Fruit fly (Drosophila melanogaster): ENCODE data around the gene IntS11.

IntS11 gene

dm6 chr3R:29737891-29738290 is 7.2 kb upstream of the IntS11 start, which contains the start of gene Gnpnat (continued):
- TF ChIP-seq CG15269 (tag; optimal IDR thresholded peaks at IDR 0.05) = peak; percentile 62
- no peak for TF ChIP-seq CG3726 (GFP tag; IDR thresholded peaks at IDR 0.05)
- TF ChIP-seq CG11504 (tag; optimal IDR thresholded peaks at IDR 0.05) = no peak
- TF ChIP-seq tll (GFP tag; optimal IDR thresholded peaks at IDR 0.05) = no peak
- TF ChIP-seq Dbx (GFP tag; IDR thresholded peaks at IDR 0.05) = no peak
- no peak for TF ChIP-seq Dad (GFP tag; optimal IDR thresholded peaks at IDR 0.05)
- TF ChIP-seq al (GFP tag; IDR thresholded peaks at IDR 0.05) = no peak
- TF ChIP-seq twi (tag; optimal IDR thresholded peaks at IDR 0.05) = no peak
- TF ChIP-seq CG17328 (GFP tag; IDR thresholded peaks at IDR 0.05) = no peak
- TF ChIP-seq slou (GFP tag; optimal IDR thresholded peaks at IDR 0.05) = no peak
- TF ChIP-seq Hmx (GFP tag; optimal IDR thresholded peaks at IDR 0.05) = no peak
- no peak for TF ChIP-seq CG3065 (GFP tag; optimal IDR thresholded peaks at IDR 0.05)
- TF ChIP-seq CG10274 (GFP tag; optimal IDR thresholded peaks at IDR 0.05) = no peak
- TF ChIP-seq Bgb (GFP tag; IDR thresholded peaks at IDR 0.05; ENCODE audit: partially characterized antibody) = no peak
- TF ChIP-seq GATAe (GFP tag; conservative IDR thresholded peaks at IDR 0.05) = no peak
- no peak for TF ChIP-seq Usf (GFP tag; optimal IDR thresholded peaks at IDR 0.05)
- peak; percentile 80 for TF ChIP-seq sens (GFP tag)
- TF ChIP-seq Dref (GFP tag; IDR thresholded peaks at IDR 0.05) = no peak
- TF ChIP-seq CG30431 (GFP tag; optimal IDR thresholded peaks at IDR 0.05) = peak; percentile 5
- TF ChIP-seq CG18619 (GFP tag; optimal IDR thresholded peaks at IDR 0.05) = no peak
- no peak for TF ChIP-seq Dll (GFP tag; IDR thresholded peaks at IDR 0.05; ENCODE audit: partially characterized antibody)
- TF ChIP-seq slbo (GFP tag; IDR thresholded peaks at IDR 0.05) = no peak
- no peak for TF ChIP-seq ase (GFP tag; IDR thresholded peaks at IDR 0.05)
- no peak for TF ChIP-seq CG34224 (GFP tag; IDR thresholded peaks at IDR 0.05; ENCODE audit: partially characterized antibody)
- no peak for TF ChIP-seq grn (GFP tag; optimal IDR thresholded peaks at IDR 0.05)
- TF ChIP-seq hb (GFP tag; IDR thresholded peaks at IDR 0.05; ENCODE audit: partially characterized antibody) = no peak
- no peak for TF ChIP-seq peb (GFP tag; IDR thresholded peaks at IDR 0.05)
- peak; percentile 19 for TF ChIP-seq CG10462 (GFP tag; optimal IDR thresholded peaks at IDR 0.05)
- no peak for TF ChIP-seq croc (GFP tag; conservative IDR thresholded peaks at IDR 0.05)
- no peak for TF ChIP-seq ro (GFP tag; IDR thresholded peaks at IDR 0.05)
- peak; percentile 64 for TF ChIP-seq CG30403 (GFP tag; optimal IDR thresholded peaks at IDR 0.05)
- TF ChIP-seq vvl (GFP tag; IDR thresholded peaks at IDR 0.05) = no peak
- no peak for TF ChIP-seq Doc3 (GFP tag; IDR thresholded peaks at IDR 0.05; ENCODE audit: partially characterized antibody)
- TF ChIP-seq CTCF (GFP tag; optimal IDR thresholded peaks at IDR 0.05) = no peak
- TF ChIP-seq oc (tag; optimal IDR thresholded peaks at IDR 0.05) = peak; percentile 36
- peak; percentile 12 for TF ChIP-seq jumu (GFP tag; optimal IDR thresholded peaks at IDR 0.05)
- no peak for TF ChIP-seq Elba2 (GFP tag; optimal IDR thresholded peaks at IDR 0.05)
- peak; percentile 43 for TF ChIP-seq psq (GFP tag; optimal IDR thresholded peaks at IDR 0.05)
- TF ChIP-seq Spps (tag; optimal IDR thresholded peaks at IDR 0.05) = peak; percentile 29
- peak; percentile 59 for TF ChIP-seq CG8388 (GFP tag; optimal IDR thresholded peaks at IDR 0.05)
- TF ChIP-seq pan (optimal IDR thresholded peaks at IDR 0.05) = no peak
- TF ChIP-seq pan (GFP tag; optimal IDR thresholded peaks at IDR 0.05 in 1 of 2, IDR thresholded peaks at IDR 0.05 in 1 of 2) = no peak
- peak; percentile 42 for TF ChIP-seq CG15601 (tag; optimal IDR thresholded peaks at IDR 0.05)
- no peak for TF ChIP-seq CG8478 (optimal IDR thresholded peaks at IDR 0.05)
- no peak for TF ChIP-seq E2f2 (GFP tag; IDR thresholded peaks at IDR 0.05)
- peak; percentile 75 for TF ChIP-seq CG12391 (tag; optimal IDR thresholded peaks at IDR 0.05)
- no peak for TF ChIP-seq CG10431 (GFP tag; optimal IDR thresholded peaks at IDR 0.05)
- no peak for TF ChIP-seq NC2α (GFP tag; optimal IDR thresholded peaks at IDR 0.05)
- peak; percentile 66 for TF ChIP-seq Fer1 (GFP tag; optimal IDR thresholded peaks at IDR 0.05)
- no peak for TF ChIP-seq nom (GFP tag; optimal IDR thresholded peaks at IDR 0.05)
- no peak for TF ChIP-seq H15 (GFP tag; IDR thresholded peaks at IDR 0.05)
- peak; percentile 34 for TF ChIP-seq lbe (GFP tag; optimal IDR thresholded peaks at IDR 0.05)
- no peak for TF ChIP-seq CG14667 (GFP tag; IDR thresholded peaks at IDR 0.05)
- TF ChIP-seq gro (GFP tag; optimal IDR thresholded peaks at IDR 0.05) = no peak

Data from whole organism, embryonic.